Worm (Caenorhabditis elegans): ENCODE measurements around the gene T18D3.1.

T18D3.1 gene

DNA sequence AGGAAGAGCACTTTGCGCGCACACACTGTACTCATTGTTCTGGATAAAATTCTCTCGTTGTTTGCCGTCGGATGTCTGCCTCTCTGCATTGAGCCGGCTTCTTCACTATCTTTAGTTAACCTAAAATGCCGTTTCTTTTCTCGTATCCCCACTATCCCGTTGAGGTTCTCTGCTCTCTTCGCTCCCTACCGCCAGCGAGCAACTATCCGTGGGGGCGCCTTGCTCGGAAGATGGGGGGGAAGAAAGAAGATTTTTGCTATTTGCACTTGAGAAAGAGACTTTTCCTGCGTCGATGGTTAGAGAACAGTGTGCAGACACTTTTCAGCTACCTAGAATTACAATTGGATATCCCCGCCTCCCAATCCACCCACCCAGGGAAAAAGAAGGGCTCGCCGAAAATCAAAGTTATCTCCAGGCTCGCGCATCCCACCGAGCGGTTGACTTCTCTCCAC lies 13.1 kb downstream of the T18D3.1 start, which contains the start of gene myo-2:
TSS of gene myo-2 (plus strand) at position 402 of the 452 bp plus-strand sequence.
- TF ChIP-seq nhr-11 (tag; optimal IDR thresholded peaks at IDR 0.05) (no peak), fax-1 (tag; optimal IDR thresholded peaks at IDR 0.05) (no peak)

DNA sequence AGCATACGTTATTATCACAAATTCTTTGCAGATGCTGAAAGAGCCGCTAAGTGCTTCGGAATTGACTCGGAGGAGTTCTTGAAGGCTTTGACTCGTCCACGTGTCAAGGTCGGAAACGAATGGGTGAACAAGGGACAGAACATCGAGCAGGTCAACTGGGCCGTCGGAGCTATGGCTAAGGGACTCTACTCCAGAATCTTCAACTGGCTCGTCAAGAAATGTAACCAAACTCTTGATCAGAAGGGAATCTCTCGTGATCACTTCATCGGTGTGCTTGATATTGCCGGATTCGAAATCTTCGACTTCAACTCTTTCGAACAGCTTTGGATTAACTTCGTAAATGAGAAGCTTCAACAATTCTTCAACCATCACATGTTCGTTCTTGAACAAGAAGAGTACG lies 15.3 kb downstream of the T18D3.1 start:
- TF ChIP-seq T23F11.4 (GFP tag; optimal IDR thresholded peaks at IDR 0.05) (no peak), nhr-232 (tag; optimal IDR thresholded peaks at IDR 0.05) (no peak), rnt-1 (tag; optimal IDR thresholded peaks at IDR 0.05) (no peak), hlh-30 (tag; optimal IDR thresholded peaks at IDR 0.05; ENCODE audit: insufficient read depth) (no peak), gmeb-2 (tag; optimal IDR thresholded peaks at IDR 0.05) (no peak), unc-3 (GFP tag; conservative IDR thresholded peaks at IDR 0.05) (no peak), unc-3 (tag; optimal IDR thresholded peaks at IDR 0.05) (no peak), npax-4 (tag; optimal IDR thresholded peaks at IDR 0.05) (no peak), pat-9 (tag; optimal IDR thresholded peaks at IDR 0.05) (no peak), Y22D7AL.16 (tag; optimal IDR thresholded peaks at IDR 0.05) (no peak), dmd-4 (tag; optimal IDR thresholded peaks at IDR 0.05; ENCODE audit: borderline replicate concordance) (no peak), sdc-2 (tag; optimal IDR thresholded peaks at IDR 0.05) (no peak), hlh-6 (tag; optimal IDR thresholded peaks at IDR 0.05) (no peak)

DNA sequence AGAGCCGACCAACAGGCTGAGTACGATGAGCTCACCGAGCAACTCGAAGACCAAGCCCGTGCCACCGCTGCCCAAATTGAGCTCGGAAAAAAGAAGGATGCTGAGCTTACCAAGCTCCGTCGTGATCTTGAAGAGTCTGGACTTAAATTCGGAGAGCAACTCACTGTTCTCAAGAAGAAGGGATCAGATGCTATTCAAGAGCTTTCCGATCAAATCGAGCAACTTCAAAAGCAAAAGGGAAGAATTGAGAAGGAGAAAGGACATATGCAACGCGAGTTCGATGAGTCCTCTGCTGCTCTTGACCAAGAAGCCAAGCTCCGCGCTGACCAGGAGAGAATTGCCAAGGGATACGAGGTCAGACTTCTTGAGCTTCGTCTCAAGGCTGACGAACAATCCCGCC lies 17.7 kb downstream of the T18D3.1 start:
- TF ChIP-seq unc-42 (tag; optimal IDR thresholded peaks at IDR 0.05), result no peak
- no peak for TF ChIP-seq ama-1 (optimal IDR thresholded peaks at IDR 0.05)
- no peak for TF ChIP-seq fkh-6 (tag; optimal IDR thresholded peaks at IDR 0.05)
- no peak for TF ChIP-seq ceh-9 (tag; optimal IDR thresholded peaks at IDR 0.05)
- TF ChIP-seq rnt-1 (tag; optimal IDR thresholded peaks at IDR 0.05), result no peak
- no peak for TF ChIP-seq ets-4 (tag; optimal IDR thresholded peaks at IDR 0.05)
- TF ChIP-seq ahr-1 (tag; optimal IDR thresholded peaks at IDR 0.05), result no peak
- TF ChIP-seq zip-5 (tag; optimal IDR thresholded peaks at IDR 0.05), result no peak
- TF ChIP-seq pat-9 (tag; optimal IDR thresholded peaks at IDR 0.05), result no peak
- TF ChIP-seq ceh-2 (tag; optimal IDR thresholded peaks at IDR 0.05), result no peak
- no peak for TF ChIP-seq eyg-1 (tag; optimal IDR thresholded peaks at IDR 0.05)
- TF ChIP-seq lim-6 (tag; optimal IDR thresholded peaks at IDR 0.05), result no peak
- no peak for TF ChIP-seq ceh-19 (GFP tag; optimal IDR thresholded peaks at IDR 0.05)
- TF ChIP-seq hlh-6 (tag; optimal IDR thresholded peaks at IDR 0.05), result no peak

DNA sequence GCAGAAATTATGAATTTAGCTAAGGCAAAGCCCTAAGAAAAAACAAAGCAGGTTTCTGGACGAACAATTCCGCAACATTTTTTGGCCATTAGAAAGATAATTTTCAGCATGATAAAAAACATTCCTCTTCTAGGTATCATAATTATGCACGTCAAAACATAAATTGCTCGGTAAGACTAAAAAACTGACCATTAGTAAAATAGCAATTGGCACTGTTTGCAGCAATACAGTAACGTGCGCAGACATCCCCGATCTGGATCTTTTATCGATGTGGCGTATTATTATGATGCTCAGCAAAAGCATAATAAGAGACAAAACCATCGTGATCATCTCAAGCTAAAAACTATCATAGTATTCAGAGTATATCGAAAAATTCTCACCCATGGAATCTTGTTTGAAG lies 21.9 kb downstream of the T18D3.1 start:
- TF ChIP-seq nhr-11 (tag; optimal IDR thresholded peaks at IDR 0.05), result no peak

DNA sequence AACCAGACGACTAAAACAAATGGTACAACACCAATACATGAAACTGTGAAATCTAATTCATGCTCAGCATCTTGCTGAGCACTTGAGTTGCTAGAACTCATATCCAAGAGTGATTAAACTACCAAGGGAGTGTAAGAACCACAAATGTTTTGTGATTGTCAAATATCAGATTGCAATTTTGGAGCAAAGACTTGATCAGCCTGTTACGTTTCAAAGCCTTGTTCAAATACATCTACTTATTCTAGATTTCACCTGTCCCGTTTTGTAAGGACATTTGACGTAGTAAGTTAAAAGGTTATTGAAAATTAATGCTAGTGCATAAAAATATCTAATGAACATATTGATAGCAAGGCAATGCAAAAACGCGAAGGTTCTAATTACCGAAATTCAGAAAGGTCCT lies 22.8 kb downstream of the T18D3.1 start, which contains the start of gene F45E6.1:
TSS of gene F45E6.1 (minus strand) at position 101 of the 400 bp plus-strand sequence.
- TF ChIP-seq fkh-6 (tag; optimal IDR thresholded peaks at IDR 0.05), result no peak
- no peak for TF ChIP-seq ttx-3 (tag; optimal IDR thresholded peaks at IDR 0.05)
- no peak for TF ChIP-seq ets-4 (tag; optimal IDR thresholded peaks at IDR 0.05)
- no peak for TF ChIP-seq elt-4 (tag; optimal IDR thresholded peaks at IDR 0.05)
- no peak for TF ChIP-seq ceh-19 (GFP tag; optimal IDR thresholded peaks at IDR 0.05)
- no peak for TF ChIP-seq nhr-11 (tag; optimal IDR thresholded peaks at IDR 0.05)
- no peak for TF ChIP-seq lim-6 (tag; optimal IDR thresholded peaks at IDR 0.05)
- TF ChIP-seq lin-11 (tag; optimal IDR thresholded peaks at IDR 0.05), result no peak
- TF ChIP-seq ceh-34 (tag; optimal IDR thresholded peaks at IDR 0.05), result no peak
- TF ChIP-seq sox-2 (GFP tag; IDR thresholded peaks at IDR 0.05), result no peak
- no peak for TF ChIP-seq nhr-232 (tag; optimal IDR thresholded peaks at IDR 0.05)
- TF ChIP-seq ceh-18 (tag; optimal IDR thresholded peaks at IDR 0.05), result no peak
- TF ChIP-seq ceh-9 (tag; optimal IDR thresholded peaks at IDR 0.05), result no peak
- TF ChIP-seq eyg-1 (tag; optimal IDR thresholded peaks at IDR 0.05), result no peak
- TF ChIP-seq zip-5 (tag; optimal IDR thresholded peaks at IDR 0.05), result no peak
- no peak for TF ChIP-seq ceh-48 (tag; optimal IDR thresholded peaks at IDR 0.05)

DNA sequence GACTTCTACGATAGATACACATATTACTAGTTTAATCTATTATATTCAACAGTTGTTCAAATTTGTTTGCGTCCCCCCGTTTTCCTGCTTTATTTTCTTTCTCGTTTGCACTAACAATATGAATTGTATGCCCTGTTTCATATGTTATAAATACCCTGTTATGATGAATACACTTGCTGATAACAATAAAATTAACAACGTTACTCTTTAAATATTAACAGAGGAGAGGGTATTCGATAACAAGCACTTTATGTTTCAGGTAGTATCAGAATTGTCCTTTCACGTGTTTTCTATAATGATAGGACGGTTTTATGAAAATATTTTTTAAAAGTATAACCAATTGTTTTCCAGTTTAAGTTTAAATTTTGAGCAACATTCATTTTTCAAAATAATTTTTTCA lies 23.9 kb downstream of the T18D3.1 start:
- TF ChIP-seq mec-3 (tag; optimal IDR thresholded peaks at IDR 0.05; ENCODE audit: borderline replicate concordance), result no peak
- no peak for TF ChIP-seq ahr-1 (tag; optimal IDR thresholded peaks at IDR 0.05)
- no peak for TF ChIP-seq pag-3 (tag; optimal IDR thresholded peaks at IDR 0.05; ENCODE audit: borderline replicate concordance)
- no peak for TF ChIP-seq ceh-22 (tag; optimal IDR thresholded peaks at IDR 0.05)
- no peak for TF ChIP-seq syd-9 (tag; optimal IDR thresholded peaks at IDR 0.05)
- no peak for TF ChIP-seq ceh-48 (tag; optimal IDR thresholded peaks at IDR 0.05)
- no peak for TF ChIP-seq unc-3 (GFP tag; conservative IDR thresholded peaks at IDR 0.05)
- no peak for TF ChIP-seq unc-3 (tag; optimal IDR thresholded peaks at IDR 0.05)
- TF ChIP-seq T23F11.4 (GFP tag; optimal IDR thresholded peaks at IDR 0.05), result no peak
- no peak for TF ChIP-seq ceh-24 (tag; optimal IDR thresholded peaks at IDR 0.05)
- no peak for TF ChIP-seq unc-55 (GFP tag; optimal IDR thresholded peaks at IDR 0.05)
- TF ChIP-seq K09A11.1 (tag; optimal IDR thresholded peaks at IDR 0.05; ENCODE audit: insufficient read depth), result no peak
- no peak for TF ChIP-seq ceh-18 (tag; optimal IDR thresholded peaks at IDR 0.05)
- no peak for TF ChIP-seq ttx-3 (tag; optimal IDR thresholded peaks at IDR 0.05)
- no peak for TF ChIP-seq tbx-2 (tag; optimal IDR thresholded peaks at IDR 0.05)
- TF ChIP-seq C38D4.7 (GFP tag; optimal IDR thresholded peaks at IDR 0.05), result no peak

All from whole organism, late embryonic.